Worm (Caenorhabditis elegans) whole organism, L3 larva: ENCODE data around the gene K07F5.7.

Experiments used
- ZK546.5 ChIP-seq: sonication (generic microtip); optimal IDR thresholded peaks from 2 replicates; lab custom pipeline; 2017; ENCODE audit warnings: missing biosample characterization, missing genetic modification characterization
- ama-1 ChIP-seq: fragments of 150-350 bp; optimal IDR thresholded peaks from 2 replicates; lab custom pipeline; 2018
- ceh-16 ChIP-seq: sonication (generic microtip); optimal IDR thresholded peaks from 2 replicates; lab custom pipeline; 2017; ENCODE audit warnings: missing biosample characterization, missing genetic modification characterization
- ceh-82 ChIP-seq: fragments of 150-350 bp; optimal IDR thresholded peaks from 2 replicates; lab custom pipeline; 2014; ENCODE audit warnings: missing biosample characterization, missing genetic modification characterization
- elt-1 ChIP-seq: fragments of 150-350 bp; optimal IDR thresholded peaks from 2 replicates; lab custom pipeline; 2014; ENCODE audit warnings: missing biosample characterization, missing genetic modification characterization
- fkh-10 ChIP-seq: sonication (generic microtip); optimal IDR thresholded peaks from 2 replicates; lab custom pipeline; 2017; ENCODE audit warnings: missing biosample characterization, missing genetic modification reagents, missing genetic modification characterization
- nhr-11 ChIP-seq: fragments of 150-350 bp; optimal IDR thresholded peaks from 2 replicates; lab custom pipeline; 2014; ENCODE audit warnings: missing biosample characterization, missing genetic modification characterization
- nhr-237 ChIP-seq: fragments of 150-350 bp; optimal IDR thresholded peaks from 2 replicates; lab custom pipeline; 2014; ENCODE audit warnings: missing biosample characterization, missing genetic modification characterization
- unc-62 ChIP-seq: fragments of 150-350 bp; sonication (generic microtip); optimal IDR thresholded peaks from 4 replicates; lab custom pipeline; 2014; ENCODE audit warnings: missing biosample characterization, missing genetic modification reagents, missing genetic modification characterization

- TF ChIP-seq fkh-10 (GFP tag; lab: Kevin White, UChicago) (no peak), nhr-237 (no peak), ama-1 (lab: Kevin White, UChicago) (no peak), ZK546.5 (no peak), elt-1 (no peak), ceh-82 (no peak), nhr-11 (no peak), ceh-16 (tag; lab: Kevin White, UChicago) (no peak), unc-62 (GFP tag; lab: Kevin White, UChicago) (no peak)
Observed at ce11 chrIV:9843760-9844159, 4.2 kb downstream of the K07F5.7 start, which contains the start of gene nspd-2.
